Fruit fly (Drosophila melanogaster): Measurements from ENCODE around the gene CG14695.
A peak's percentile ranks its signal among the peaks of the same experiment; 100 is the strongest.

dm6 chr3R:10886462-10887315, 7.6 kb upstream of the CG14695 start:
- TF ChIP-seq EcR (GFP tag; optimal IDR thresholded peaks at IDR 0.05) (peak; percentile 24), CG17806 (tag; optimal IDR thresholded peaks at IDR 0.05) (peak; percentile 86), fd96Ca (GFP tag; IDR thresholded peaks at IDR 0.05) (peak; percentile 78), CG32121 (GFP tag; IDR thresholded peaks at IDR 0.05) (peak; percentile 93), rn (GFP tag; IDR thresholded peaks at IDR 0.05) (peak; percentile 38)
